Fruit fly (Drosophila melanogaster) whole organism, embryonic: ENCODE results near the gene Mbs.
A peak's percentile ranks its signal among the peaks of the same experiment; 100 is the strongest.

ENCODE experiments used
- CG11085 ChIP-seq: fragments of 200-800 bp; sonication (Bioruptor generic); IDR thresholded peaks from 2 replicates; pipeline ENCODE4 v1.3.6; 2022; ENCODE audit warnings: missing biosample characterization, missing genetic modification characterization
- CG13775 ChIP-seq: fragments of 200-800 bp; sonication (Bioruptor generic); optimal IDR thresholded peaks from 3 replicates; lab custom pipeline; 2017; ENCODE audit warnings: missing biosample characterization, mild to moderate bottlenecking, missing genetic modification characterization
- CG14860 ChIP-seq: fragments of 200-800 bp; sonication (Bioruptor generic); IDR thresholded peaks from 3 replicates; pipeline ENCODE4 v1.3.6; 2022; ENCODE audit warnings: missing biosample characterization, missing genetic modification characterization; ENCODE audit not compliant: partially characterized antibody
- CG17385 ChIP-seq: fragments of 200-800 bp; sonication (Bioruptor generic); optimal IDR thresholded peaks from 3 replicates; lab custom pipeline; 2018; ENCODE audit warnings: missing biosample characterization, mild to moderate bottlenecking, missing genetic modification characterization
- CG17568 ChIP-seq: fragments of 200-800 bp; sonication (Bioruptor generic); optimal IDR thresholded peaks from 2 replicates; lab custom pipeline; 2018; ENCODE audit warnings: missing biosample characterization, mild to moderate bottlenecking, missing genetic modification characterization, moderate library complexity
- CG1792 ChIP-seq: fragments of 200-800 bp; sonication (Bioruptor generic); optimal IDR thresholded peaks from 2 replicates; lab custom pipeline; 2016; ENCODE audit warnings: missing biosample characterization, missing genetic modification characterization
- CG31365 ChIP-seq: fragments of 200-800 bp; sonication (Bioruptor generic); optimal IDR thresholded peaks from 2 replicates; lab custom pipeline; 2018; ENCODE audit warnings: missing biosample characterization, mild to moderate bottlenecking, missing genetic modification characterization
- CG31441 ChIP-seq: fragments of 200-800 bp; sonication (Bioruptor generic); IDR thresholded peaks from 2 replicates; pipeline ENCODE4 v1.3.6; 2022; ENCODE audit warnings: missing biosample characterization, missing genetic modification characterization
- CG3163 ChIP-seq: fragments of 200-800 bp; sonication (Bioruptor generic); optimal IDR thresholded peaks from 3 replicates; lab custom pipeline; 2016; ENCODE audit warnings: missing biosample characterization, missing genetic modification characterization
- CG32532 ChIP-seq: fragments of 200-800 bp; sonication (Bioruptor generic); IDR thresholded peaks from 2 replicates; pipeline ENCODE4 v1.3.6; 2022; ENCODE audit warnings: missing biosample characterization, missing genetic modification characterization
- CG34422 ChIP-seq: fragments of 200-800 bp; sonication (Bioruptor generic); IDR thresholded peaks from 3 replicates; pipeline ENCODE4 v1.3.6; 2022; ENCODE audit warnings: missing biosample characterization, missing genetic modification characterization
- CG4328 ChIP-seq: fragments of 200-800 bp; sonication (Bioruptor generic); optimal IDR thresholded peaks from 3 replicates; lab custom pipeline; 2017; ENCODE audit warnings: missing biosample characterization, missing genetic modification reagents, missing genetic modification characterization
- CG5245 ChIP-seq: fragments of 200-800 bp; sonication (Bioruptor generic); optimal IDR thresholded peaks from 3 replicates; lab custom pipeline; 2016; ENCODE audit warnings: missing biosample characterization, missing genetic modification characterization
- CG6654 ChIP-seq: fragments of 200-800 bp; sonication (Bioruptor generic); optimal IDR thresholded peaks from 2 replicates; lab custom pipeline; 2017; ENCODE audit warnings: missing biosample characterization, mild to moderate bottlenecking, missing genetic modification characterization
- CG7271 ChIP-seq: fragments of 200-800 bp; sonication (Bioruptor generic); optimal IDR thresholded peaks from 2 replicates; lab custom pipeline; 2018; ENCODE audit warnings: missing biosample characterization, mild to moderate bottlenecking, missing genetic modification characterization, moderate library complexity
- CG7839 ChIP-seq: fragments of 200-800 bp; sonication (Bioruptor generic); optimal IDR thresholded peaks from 3 replicates; lab custom pipeline; 2018; ENCODE audit warnings: missing biosample characterization, mild to moderate bottlenecking, missing genetic modification characterization, moderate library complexity
- CG8281 ChIP-seq: fragments of 200-800 bp; sonication (Bioruptor generic); optimal IDR thresholded peaks from 2 replicates; lab custom pipeline; 2018; ENCODE audit warnings: missing biosample characterization, mild to moderate bottlenecking, missing genetic modification characterization, moderate library complexity
- CG9727 ChIP-seq: fragments of 200-800 bp; sonication (Bioruptor generic); optimal IDR thresholded peaks from 3 replicates; lab custom pipeline; 2017; ENCODE audit warnings: missing biosample characterization, mild to moderate bottlenecking, missing genetic modification characterization
- CoRest ChIP-seq: fragments of 200-800 bp; sonication (Bioruptor generic); optimal IDR thresholded peaks from 3 replicates; lab custom pipeline; 2018; ENCODE audit warnings: missing biosample characterization, mild to moderate bottlenecking, missing genetic modification characterization, moderate library complexity
- CrebB ChIP-seq: fragments of 200-800 bp; sonication (Bioruptor generic); optimal IDR thresholded peaks from 3 replicates; lab custom pipeline; 2018; ENCODE audit warnings: missing biosample characterization, mild to moderate bottlenecking, missing genetic modification characterization
- Deaf1 ChIP-seq: fragments of 200-800 bp; optimal IDR thresholded peaks from 3 replicates; lab custom pipeline; 2019; ENCODE audit warnings: missing biosample characterization, mild to moderate bottlenecking, missing genetic modification characterization, moderate library complexity
- Dfd ChIP-seq, 2 experiments: fragments of >200 bp; optimal IDR thresholded peaks; 2 replicates each; lab custom pipeline; 2017; ENCODE audit warnings: missing biosample characterization in 2 of 2, missing genetic modification characterization in 2 of 2
- E2f2 ChIP-seq: fragments of 200-800 bp; sonication (Bioruptor generic); IDR thresholded peaks from 2 replicates; pipeline ENCODE4 v1.3.6; 2022; ENCODE audit warnings: missing biosample characterization, missing genetic modification characterization
- Elba2 ChIP-seq: fragments of 200-800 bp; sonication (Bioruptor generic); optimal IDR thresholded peaks from 3 replicates; lab custom pipeline; 2016; ENCODE audit warnings: missing biosample characterization, missing genetic modification characterization
- Fer1 ChIP-seq: fragments of 200-800 bp; sonication (Bioruptor generic); optimal IDR thresholded peaks from 2 replicates; lab custom pipeline; 2017; ENCODE audit warnings: missing biosample characterization, mild to moderate bottlenecking, missing genetic modification characterization
- Hey ChIP-seq: fragments of 200-800 bp; sonication (Bioruptor generic); optimal IDR thresholded peaks from 3 replicates; lab custom pipeline; 2018; ENCODE audit warnings: missing biosample characterization, mild to moderate bottlenecking, missing genetic modification characterization
- Hmx ChIP-seq: fragments of 200-800 bp; sonication (Bioruptor generic); optimal IDR thresholded peaks from 2 replicates; lab custom pipeline; 2016; ENCODE audit warnings: missing biosample characterization, missing genetic modification characterization
- Hr51 ChIP-seq, 2 experiments: fragments of 200-800 bp; sonication (Bioruptor generic); optimal IDR thresholded peaks; 2 replicates in 1 of 2; 3 replicates in 1 of 2; lab custom pipeline; 2016 to 2018; ENCODE audit warnings: missing biosample characterization in 2 of 2, missing genetic modification characterization in 2 of 2, mild to moderate bottlenecking in 1 of 2, moderate library complexity in 1 of 2
- NC2β ChIP-seq: fragments of 200-800 bp; sonication (Bioruptor generic); optimal IDR thresholded peaks from 2 replicates; lab custom pipeline; 2016; ENCODE audit warnings: missing biosample characterization, missing genetic modification characterization
- Oaz ChIP-seq: fragments of 200-800 bp; sonication (Bioruptor generic); IDR thresholded peaks from 2 replicates; pipeline ENCODE4 v1.3.6; 2022; ENCODE audit warnings: missing biosample characterization, missing genetic modification characterization
- Stat92E ChIP-seq, 3 experiments: fragments of >200 bp in 2 of 3; fragments of 200-800 bp in 1 of 3; sonication (Bioruptor generic) in 1 of 3; optimal IDR thresholded peaks; 2 replicates each; lab custom pipeline; 2017 to 2019; ENCODE audit warnings: missing biosample characterization in 3 of 3, missing genetic modification characterization in 3 of 3, mild to moderate bottlenecking in 1 of 3, moderate library complexity in 1 of 3
- ac ChIP-seq: fragments of 200-800 bp; sonication (Bioruptor generic); optimal IDR thresholded peaks from 3 replicates; lab custom pipeline; 2017; ENCODE audit warnings: missing biosample characterization, mild to moderate bottlenecking, missing genetic modification characterization
- bigmax ChIP-seq: fragments of 200-800 bp; sonication (Bioruptor generic); optimal IDR thresholded peaks from 2 replicates; lab custom pipeline; 2018; ENCODE audit warnings: missing biosample characterization, mild to moderate bottlenecking, missing genetic modification characterization
- cad ChIP-seq: fragments of >200 bp; optimal IDR thresholded peaks from 2 replicates; lab custom pipeline; 2017; ENCODE audit warnings: missing biosample characterization, missing genetic modification characterization
- caup ChIP-seq: fragments of 200-800 bp; sonication (Bioruptor generic); optimal IDR thresholded peaks from 3 replicates; lab custom pipeline; 2017; ENCODE audit warnings: missing biosample characterization, mild to moderate bottlenecking, missing genetic modification characterization, moderate library complexity; ENCODE audit not compliant: severe bottlenecking
- crol ChIP-seq: fragments of 200-800 bp; sonication (Bioruptor generic); IDR thresholded peaks from 2 replicates; pipeline ENCODE4 v1.3.6; 2022; ENCODE audit warnings: missing biosample characterization, missing genetic modification characterization
- da ChIP-seq: fragments of 200-800 bp; sonication (Bioruptor generic); optimal IDR thresholded peaks from 2 replicates; lab custom pipeline; 2016; ENCODE audit warnings: missing biosample characterization, missing genetic modification characterization
- fd96Cb ChIP-seq: fragments of 200-800 bp; sonication (Bioruptor generic); optimal IDR thresholded peaks from 2 replicates; lab custom pipeline; 2018; ENCODE audit warnings: missing biosample characterization, mild to moderate bottlenecking, missing genetic modification characterization, moderate library complexity
- gcm ChIP-seq: fragments of 200-800 bp; sonication (Bioruptor generic); optimal IDR thresholded peaks from 2 replicates; lab custom pipeline; 2019; ENCODE audit warnings: missing biosample characterization, mild to moderate bottlenecking, missing genetic modification characterization, moderate library complexity
- her ChIP-seq: fragments of 200-800 bp; sonication (Bioruptor generic); optimal IDR thresholded peaks from 2 replicates; lab custom pipeline; 2016; ENCODE audit warnings: missing biosample characterization, missing genetic modification characterization
- kah ChIP-seq: fragments of 200-800 bp; sonication (Bioruptor generic); optimal IDR thresholded peaks from 2 replicates; lab custom pipeline; 2018; ENCODE audit warnings: missing biosample characterization, mild to moderate bottlenecking, missing genetic modification characterization
- ken ChIP-seq: fragments of 200-800 bp; sonication (Bioruptor generic); IDR thresholded peaks from 3 replicates; pipeline ENCODE4 v1.3.6; 2022; ENCODE audit warnings: missing biosample characterization, missing genetic modification characterization
- lola ChIP-seq, 3 experiments: fragments of >200 bp in 2 of 3; fragments of 200-800 bp in 1 of 3; sonication (Bioruptor generic) in 1 of 3; optimal IDR thresholded peaks; 2 replicates each; lab custom pipeline; 2017 to 2019; ENCODE audit warnings: missing biosample characterization in 3 of 3, missing genetic modification characterization in 3 of 3, mild to moderate bottlenecking in 1 of 3, moderate library complexity in 1 of 3
- nom ChIP-seq: fragments of 200-800 bp; sonication (Bioruptor generic); optimal IDR thresholded peaks from 2 replicates; lab custom pipeline; 2017; ENCODE audit warnings: missing biosample characterization, missing genetic modification characterization, mild to moderate bottlenecking, moderate library complexity, missing genetic modification reagents
- repo ChIP-seq: fragments of 200-800 bp; sonication (Bioruptor generic); optimal IDR thresholded peaks from 2 replicates; lab custom pipeline; 2016; ENCODE audit warnings: missing biosample characterization, missing genetic modification characterization
- schlank ChIP-seq: fragments of 200-800 bp; sonication (Bioruptor generic); optimal IDR thresholded peaks from 2 replicates; lab custom pipeline; 2018; ENCODE audit warnings: missing biosample characterization, mild to moderate bottlenecking, missing genetic modification characterization
- sens ChIP-seq: fragments of 200-800 bp; sonication (Bioruptor generic); peaks from one replicate; lab custom pipeline; 2016; ENCODE audit warnings: missing biosample characterization, missing genetic modification characterization
- stc ChIP-seq: fragments of 200-800 bp; sonication (Bioruptor generic); IDR thresholded peaks from 2 replicates; pipeline ENCODE4 v1.3.6; 2022; ENCODE audit warnings: missing biosample characterization, missing genetic modification characterization
- vvl ChIP-seq: fragments of 200-800 bp; sonication (Bioruptor generic); IDR thresholded peaks from 2 replicates; pipeline ENCODE4 v1.3.6; 2022; ENCODE audit warnings: missing biosample characterization, missing genetic modification characterization
- wor ChIP-seq: fragments of 200-800 bp; sonication (Bioruptor generic); IDR thresholded peaks from 2 replicates; pipeline ENCODE4 v1.3.6; 2022; ENCODE audit warnings: missing biosample characterization, missing genetic modification characterization

The Mbs gene

dm6 chr3L:16046387-16047066 lies 5.2 kb upstream of the Mbs start (continued):
- TF ChIP-seq CG4328 (GFP tag; lab: Kevin White, UChicago) (peak; percentile 8), crol (GFP tag; lab: Robert Waterston, UW) (no peak), lola (GFP tag; optimal IDR thresholded peaks at IDR 0.05; lab: Kevin White, UChicago) (no peak), vvl (GFP tag; lab: Robert Waterston, UW) (no peak; the same call in 1 of the 2 replicates), CG5245 (no peak), caup (GFP tag; lab: Kevin White, UChicago) (peak; percentile 65), CG7271 (tag; lab: Kevin White, UChicago) (no peak), nom (GFP tag; lab: Kevin White, UChicago) (no peak), Fer1 (GFP tag; lab: Kevin White, UChicago) (peak; percentile 21), CoRest (no peak), fd96Cb (no peak), Hey (tag; lab: Kevin White, UChicago) (no peak), repo (GFP tag; lab: Kevin White, UChicago) (no peak), CG11085 (GFP tag; lab: Robert Waterston, UW) (no peak), ac (no peak), Deaf1 (peak; percentile 100), ken (GFP tag; lab: Robert Waterston, UW) (no peak), CG9727 (GFP tag; lab: Kevin White, UChicago) (no peak), Elba2 (no peak), cad (no peak), E2f2 (no peak), CG31441 (no peak; the same call in 1 of the 2 replicates), da (GFP tag; lab: Kevin White, UChicago) (no peak), CG31365 (tag; lab: Kevin White, UChicago) (peak; percentile 36), kah (GFP tag; lab: Kevin White, UChicago) (no peak), Dfd (GFP tag; optimal IDR thresholded peaks at IDR 0.05; lab: Kevin White, UChicago) (no peak), schlank (tag; lab: Kevin White, UChicago) (peak; percentile 5), NC2β (GFP tag; lab: Kevin White, UChicago) (peak; percentile 14), CG17385 (GFP tag; lab: Kevin White, UChicago) (peak; percentile 1), Hr51 (GFP tag; optimal IDR thresholded peaks at IDR 0.05; lab: Kevin White, UChicago) (no peak), CG17568 (GFP tag; lab: Kevin White, UChicago) (peak; percentile 56), Hmx (GFP tag; lab: Kevin White, UChicago) (no peak), Stat92E (GFP tag; optimal IDR thresholded peaks at IDR 0.05; lab: Kevin White, UChicago) (peak in 1 of 3 experiments; percentile 86), CG7839 (no peak), CG14860 (GFP tag; lab: Robert Waterston, UW) (no peak), her (GFP tag; lab: Kevin White, UChicago) (no peak), wor (GFP tag; lab: Robert Waterston, UW) (no peak), CG1792 (GFP tag; lab: Kevin White, UChicago) (no peak), sens (GFP tag; lab: Kevin White, UChicago) (peak; percentile 89), Oaz (no peak), CrebB (tag; lab: Kevin White, UChicago) (peak; percentile 33), stc (GFP tag; lab: Robert Waterston, UW) (no peak), CG3163 (GFP tag; lab: Kevin White, UChicago) (no peak), gcm (GFP tag; lab: Kevin White, UChicago) (no peak), CG13775 (GFP tag; lab: Kevin White, UChicago) (no peak), CG6654 (GFP tag; lab: Kevin White, UChicago) (no peak), CG34422 (GFP tag; lab: Robert Waterston, UW) (peak; percentile 44; the same call in 1 of the 3 replicates), CG8281 (tag; lab: Kevin White, UChicago) (no peak), CG32532 (peak; percentile 44; the same call in 1 of the 2 replicates), bigmax (GFP tag; lab: Kevin White, UChicago) (peak; percentile 94)
